Worm (Caenorhabditis elegans) whole organism, L4/young adult: ENCODE results near the gene B0507.4.

ENCODE experiments used
- dao-5 ChIP-seq: sonication (generic microtip); optimal IDR thresholded peaks from 2 replicates; lab custom pipeline; 2016; ENCODE audit warnings: missing genotype, missing genetic modification characterization, moderate library complexity, missing compliant biosample characterization
- him-1 ChIP-seq: sonication (generic microtip); optimal IDR thresholded peaks from 2 replicates; lab custom pipeline; 2016; ENCODE audit warnings: missing genotype, missing genetic modification reagents, missing genetic modification characterization, missing compliant biosample characterization

ce11 chrV:8781164-8781563 is 26.4 kb downstream of the B0507.4 start:
- no peak for TF ChIP-seq him-1
- no peak for TF ChIP-seq dao-5 (tag; lab: Kevin White, UChicago)
